Fruit fly (Drosophila melanogaster) Kc167 (cell line): ENCODE results near the gene Smr.

Experiments used
- h ChIP-seq: fragments of >200 bp; optimal IDR thresholded peaks from 3 replicates; lab custom pipeline; 2018; ENCODE audit warnings: missing external identifiers
- psq ChIP-seq: fragments of >200 bp; optimal IDR thresholded peaks from 2 replicates; lab custom pipeline; 2017; ENCODE audit warnings: missing external identifiers

dm6 chrX:12755017-12755563 lies 12.7 kb upstream of the Smr start:
- TF ChIP-seq psq (lab: Kevin White, UChicago) = peak; percentile 29
- TF ChIP-seq h (lab: Kevin White, UChicago) = no peak
